Worm (Caenorhabditis elegans) whole organism, L1 larva: ENCODE data around the gene rcat-1.

ENCODE experiments used
- C04F5.9 ChIP-seq: sonication (generic microtip); optimal IDR thresholded peaks from 2 replicates; lab custom pipeline; 2016; ENCODE audit warnings: missing genetic modification characterization, missing compliant biosample characterization
- F16B12.6 ChIP-seq: fragments of 150-350 bp; optimal IDR thresholded peaks from 2 replicates; lab custom pipeline; 2014; ENCODE audit warnings: missing biosample characterization, missing genetic modification characterization
- alr-1 ChIP-seq: fragments of 200-800 bp; sonication (Bioruptor generic); optimal IDR thresholded peaks from 2 replicates; lab custom pipeline; 2018; ENCODE audit warnings: borderline replicate concordance, mild to moderate bottlenecking, missing genetic modification characterization, missing compliant biosample characterization
- ama-1 ChIP-seq: fragments of 150-350 bp; optimal IDR thresholded peaks from 2 replicates; lab custom pipeline; 2014
- blmp-1 ChIP-seq: fragments of 150-350 bp; optimal IDR thresholded peaks from 2 replicates; lab custom pipeline; 2014; ENCODE audit warnings: missing biosample characterization, missing genetic modification characterization
- ceh-88 ChIP-seq: fragments of 200-800 bp; sonication (Bioruptor generic); IDR thresholded peaks from 2 replicates; pipeline ENCODE4 v1.3.6; 2022; ENCODE audit warnings: missing genetic modification characterization, missing compliant biosample characterization
- efl-1 ChIP-seq, 4 experiments: fragments of 150-350 bp; optimal IDR thresholded peaks in 3 of 4; peaks in 1 of 4; 1 replicate in 1 of 4; 2 replicates in 3 of 4; lab custom pipeline; 2014; ENCODE audit warnings: missing biosample characterization in 2 of 4, missing genetic modification characterization in 2 of 4, missing genetic modification reagents in 2 of 4
- egl-13 ChIP-seq: sonication (generic microtip); optimal IDR thresholded peaks from 2 replicates; lab custom pipeline; 2016; ENCODE audit warnings: missing genotype, missing genetic modification reagents, missing genetic modification characterization, missing compliant biosample characterization
- egl-27 ChIP-seq, 2 experiments: fragments of 150-350 bp in 1 of 2; sonication (generic microtip); optimal IDR thresholded peaks; 3 replicates each; lab custom pipeline; 2017 to 2018; ENCODE audit warnings: missing biosample characterization in 2 of 2, missing genetic modification characterization in 2 of 2, missing genetic modification reagents in 2 of 2
- elt-2 ChIP-seq: sonication (generic microtip); optimal IDR thresholded peaks from 2 replicates; lab custom pipeline; 2016; ENCODE audit warnings: missing genetic modification characterization, mild to moderate bottlenecking, inconsistent platforms, missing compliant biosample characterization, missing genetic modification reagents
- fkh-10 ChIP-seq: sonication (generic microtip); optimal IDR thresholded peaks from 2 replicates; lab custom pipeline; 2017; ENCODE audit warnings: missing biosample characterization, missing genetic modification reagents, missing genetic modification characterization
- fkh-8 ChIP-seq: sonication (generic microtip); optimal IDR thresholded peaks from 2 replicates; lab custom pipeline; 2016; ENCODE audit warnings: mild to moderate bottlenecking, missing genetic modification characterization, missing compliant biosample characterization
- hlh-17 ChIP-seq: fragments of 200-800 bp; sonication (Bioruptor generic); optimal IDR thresholded peaks from 2 replicates; lab custom pipeline; 2018; ENCODE audit warnings: missing genetic modification characterization, mild to moderate bottlenecking, missing compliant biosample characterization, moderate library complexity, borderline replicate concordance
- hlh-4 ChIP-seq: sonication (generic microtip); optimal IDR thresholded peaks from 2 replicates; lab custom pipeline; 2016; ENCODE audit warnings: mild to moderate bottlenecking, missing genetic modification characterization, missing compliant biosample characterization
- lin-14 ChIP-seq: fragments of 200-800 bp; sonication (Bioruptor generic); optimal IDR thresholded peaks from 2 replicates; lab custom pipeline; 2018; ENCODE audit warnings: mild to moderate bottlenecking, missing genetic modification characterization, moderate library complexity, missing compliant biosample characterization
- lin-15B ChIP-seq: fragments of 150-350 bp; sonication (generic microtip); optimal IDR thresholded peaks from 3 replicates; lab custom pipeline; 2014; ENCODE audit warnings: missing biosample characterization, missing genetic modification characterization
- lin-39 ChIP-seq: fragments of 150-350 bp; optimal IDR thresholded peaks from 2 replicates; lab custom pipeline; 2014; ENCODE audit warnings: missing biosample characterization, missing genetic modification reagents, missing genetic modification characterization
- lir-3 ChIP-seq: sonication (generic microtip); optimal IDR thresholded peaks from 2 replicates; lab custom pipeline; 2016; ENCODE audit warnings: mild to moderate bottlenecking, missing genetic modification characterization, moderate library complexity, missing compliant biosample characterization; ENCODE audit not compliant: poor library complexity
- lsy-2 ChIP-seq, 2 experiments: fragments of 150-350 bp; optimal IDR thresholded peaks; 2 replicates each; lab custom pipeline; 2014; ENCODE audit warnings: missing biosample characterization in 2 of 2, missing genetic modification characterization in 2 of 2
- mep-1 ChIP-seq: fragments of 150-350 bp; optimal IDR thresholded peaks from 2 replicates; lab custom pipeline; 2014; ENCODE audit warnings: missing biosample characterization, missing genetic modification characterization
- nhr-237 ChIP-seq: fragments of 150-350 bp; optimal IDR thresholded peaks from 2 replicates; lab custom pipeline; 2014; ENCODE audit warnings: missing biosample characterization, missing genetic modification characterization
- nhr-28 ChIP-seq: fragments of 150-350 bp; optimal IDR thresholded peaks from 2 replicates; lab custom pipeline; 2014; ENCODE audit warnings: missing biosample characterization, missing genetic modification characterization
- nhr-47 ChIP-seq: sonication (generic microtip); optimal IDR thresholded peaks from 2 replicates; lab custom pipeline; 2016; ENCODE audit warnings: mild to moderate bottlenecking, missing genetic modification characterization, moderate library complexity, missing compliant biosample characterization
- nhr-71 ChIP-seq: sonication (generic microtip); optimal IDR thresholded peaks from 2 replicates; lab custom pipeline; 2016; ENCODE audit warnings: mild to moderate bottlenecking, missing genetic modification characterization, moderate library complexity, missing compliant biosample characterization
- nhr-84 ChIP-seq: sonication (generic microtip); optimal IDR thresholded peaks from 2 replicates; lab custom pipeline; 2017; ENCODE audit warnings: missing biosample characterization, missing genetic modification characterization
- nhr-85 ChIP-seq: sonication (generic microtip); peaks from one replicate; lab custom pipeline; 2016; ENCODE audit warnings: missing genetic modification characterization, inconsistent platforms, missing compliant biosample characterization
- nhr-90 ChIP-seq: sonication (generic microtip); optimal IDR thresholded peaks from 2 replicates; lab custom pipeline; 2016; ENCODE audit warnings: mild to moderate bottlenecking, missing genetic modification characterization, missing compliant biosample characterization; ENCODE audit not compliant: poor library complexity
- pqm-1 ChIP-seq: sonication (generic microtip); optimal IDR thresholded peaks from 3 replicates; lab custom pipeline; 2017; ENCODE audit warnings: missing biosample characterization, missing genetic modification characterization
- rnt-1 ChIP-seq: sonication (generic microtip); optimal IDR thresholded peaks from 2 replicates; lab custom pipeline; 2016; ENCODE audit warnings: mild to moderate bottlenecking, missing genetic modification characterization, moderate library complexity, missing compliant biosample characterization
- skn-1 ChIP-seq: fragments of 150-350 bp; optimal IDR thresholded peaks from 2 replicates; lab custom pipeline; 2014; ENCODE audit warnings: missing biosample characterization, missing genetic modification characterization
- swsn-7 ChIP-seq: sonication (generic microtip); optimal IDR thresholded peaks from 2 replicates; lab custom pipeline; 2016; ENCODE audit warnings: missing genetic modification characterization, missing compliant biosample characterization
- unc-130 ChIP-seq: fragments of 150-350 bp; optimal IDR thresholded peaks from 2 replicates; lab custom pipeline; 2017; ENCODE audit warnings: missing biosample characterization, missing genetic modification characterization, inconsistent platforms
- unc-62 ChIP-seq: fragments of 150-350 bp; optimal IDR thresholded peaks from 2 replicates; lab custom pipeline; 2014; ENCODE audit warnings: missing biosample characterization, missing genetic modification reagents, missing genetic modification characterization
- xbp-1 ChIP-seq: sonication (generic microtip); optimal IDR thresholded peaks from 2 replicates; lab custom pipeline; 2016; ENCODE audit warnings: missing genetic modification characterization, missing compliant biosample characterization

The rcat-1 gene

ce11 chrIV:291356-291755 lies 36.1 kb upstream of the rcat-1 start, which contains the start of gene T21D12.7:
TSS of gene T21D12.7 (minus strand) at chrIV:291456.
- TF ChIP-seq nhr-84 (tag; lab: Kevin White, UChicago): no peak
- TF ChIP-seq hlh-4 (tag; lab: Kevin White, UChicago): no peak
- no peak for TF ChIP-seq ama-1 (lab: Kevin White, UChicago)
- no peak for TF ChIP-seq C04F5.9 (tag; lab: Kevin White, UChicago)
- no peak for TF ChIP-seq lin-15B (tag; lab: Kevin White, UChicago)

ce11 chrIV:290387-290786 lies 35.2 kb upstream of the rcat-1 start:
- TF ChIP-seq F16B12.6 (tag; lab: Kevin White, UChicago) (no peak), egl-27 (tag; optimal IDR thresholded peaks at IDR 0.05; lab: Kevin White, UChicago) (no peak), efl-1 (optimal IDR thresholded peaks at IDR 0.05; lab: Kevin White, UChicago) (no peak), efl-1 (GFP tag; optimal IDR thresholded peaks at IDR 0.05 in 1 of 2; lab: Kevin White, UChicago) (peak in 1 of 2 experiments; percentile 71), pqm-1 (tag; lab: Kevin White, UChicago) (no peak), nhr-47 (tag; lab: Kevin White, UChicago) (no peak), nhr-90 (no peak), nhr-237 (tag; lab: Kevin White, UChicago) (no peak), ceh-88 (no peak), swsn-7 (tag; lab: Kevin White, UChicago) (no peak)

DNA sequence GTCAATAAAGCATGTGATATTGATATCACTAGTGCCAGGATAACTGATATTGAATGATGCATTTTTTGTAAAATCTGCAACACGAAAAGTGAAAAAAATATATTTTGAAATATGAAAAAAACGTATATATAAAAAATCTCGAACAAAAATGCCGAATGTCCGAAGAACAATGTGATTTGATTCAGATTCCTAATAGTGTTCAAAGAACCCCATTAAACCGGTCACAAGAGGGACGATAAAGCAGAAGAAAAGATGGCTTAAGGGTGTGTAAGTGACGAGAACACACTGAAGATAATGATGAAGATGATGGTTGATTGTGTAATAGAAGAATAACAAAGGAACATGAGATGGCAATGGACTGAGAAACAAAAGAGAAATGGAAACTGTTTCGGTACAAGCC lies 32.8 kb upstream of the rcat-1 start, which contains the start of gene T21D12.14:
Gene T21D12.14 (minus strand): TSS at position 101 of the 400 bp plus-strand sequence.
- TF ChIP-seq hlh-17 (GFP tag; lab: Kevin White, UChicago): no peak
- no peak for TF ChIP-seq xbp-1 (tag; lab: Kevin White, UChicago)
- peak; percentile 32 for TF ChIP-seq blmp-1 (tag; lab: Kevin White, UChicago)

- TF ChIP-seq lin-14 (GFP tag; lab: Kevin White, UChicago) (no peak), fkh-10 (GFP tag; lab: Kevin White, UChicago) (peak; percentile 2), unc-130 (no peak)
Measured at ce11 chrIV:283347-283746, 28.1 kb upstream of the rcat-1 start, which contains the start of gene best-19. TSS of gene best-19 (plus strand) at chrIV:283647.

- TF ChIP-seq nhr-85 (tag; lab: Kevin White, UChicago) (peak; percentile 17), skn-1 (tag; lab: Kevin White, UChicago) (no peak), mep-1 (tag; lab: Kevin White, UChicago) (peak; percentile 6), efl-1 (optimal IDR thresholded peaks at IDR 0.05; lab: Kevin White, UChicago) (no peak), efl-1 (GFP tag; optimal IDR thresholded peaks at IDR 0.05 in 1 of 2; lab: Kevin White, UChicago) (peak in 1 of 2 experiments; percentile 74), lir-3 (no peak), fkh-8 (tag; lab: Kevin White, UChicago) (no peak), lin-14 (GFP tag; lab: Kevin White, UChicago) (peak; percentile 28), rnt-1 (peak; percentile 6)
Measured at ce11 chrIV:282008-282407, 26.8 kb upstream of the rcat-1 start.

DNA sequence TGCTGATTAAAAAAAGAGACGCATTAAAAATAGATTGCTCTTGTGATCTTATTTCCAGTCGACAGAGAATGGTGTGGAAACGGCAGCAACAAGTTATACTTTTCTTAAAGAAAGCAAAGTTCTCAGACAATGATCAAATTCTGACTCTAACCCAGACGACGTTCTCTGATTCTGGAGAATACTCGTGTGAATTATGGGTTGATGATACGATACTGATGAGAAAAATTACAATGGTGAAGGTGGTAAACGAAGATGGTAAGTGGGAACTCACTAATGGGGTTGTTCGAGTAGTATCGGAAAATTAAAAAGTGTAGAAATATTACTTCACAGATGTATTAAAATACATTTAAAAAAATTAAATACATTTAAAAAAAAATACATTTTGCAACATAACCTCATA lies 23.1 kb upstream of the rcat-1 start:
- TF ChIP-seq xbp-1 (tag; lab: Kevin White, UChicago): no peak
- TF ChIP-seq efl-1 (optimal IDR thresholded peaks at IDR 0.05; lab: Kevin White, UChicago): no peak
- TF ChIP-seq efl-1 (GFP tag; optimal IDR thresholded peaks at IDR 0.05 in 1 of 2; lab: Kevin White, UChicago): peak in 1 of 2 experiments; percentile 68
- TF ChIP-seq hlh-4 (tag; lab: Kevin White, UChicago): no peak

DNA sequence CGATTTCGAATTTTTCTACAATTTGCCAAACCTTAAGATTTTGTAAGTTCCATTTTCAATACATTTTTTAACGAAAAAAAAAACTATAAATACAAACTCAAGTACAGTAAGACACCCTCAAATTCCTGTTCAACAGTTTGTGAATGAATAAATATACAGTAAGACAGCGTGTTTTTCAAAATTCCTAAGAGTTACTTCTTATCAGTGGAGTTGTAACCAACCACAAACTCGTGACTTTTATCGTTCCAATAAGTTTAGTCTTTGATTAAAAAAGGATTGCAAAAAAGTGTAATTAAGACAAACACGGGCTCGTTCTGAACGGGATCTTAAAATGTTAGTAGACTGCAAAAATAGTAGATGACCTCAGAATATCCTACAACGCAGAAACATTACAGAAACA lies 19.9 kb upstream of the rcat-1 start:
- TF ChIP-seq nhr-28: no peak
- TF ChIP-seq nhr-71 (tag; lab: Kevin White, UChicago): no peak
- TF ChIP-seq efl-1 (optimal IDR thresholded peaks at IDR 0.05; lab: Kevin White, UChicago): no peak
- TF ChIP-seq efl-1 (GFP tag; optimal IDR thresholded peaks at IDR 0.05 in 1 of 2; lab: Kevin White, UChicago): no peak
- TF ChIP-seq alr-1 (tag; lab: Kevin White, UChicago): no peak
- TF ChIP-seq unc-62 (GFP tag; lab: Kevin White, UChicago): no peak
- no peak for TF ChIP-seq F16B12.6 (tag; lab: Kevin White, UChicago)
- peak; percentile 65 for TF ChIP-seq elt-2 (tag; lab: Kevin White, UChicago)
- peak in 1 of 2 experiments; percentile 3 for TF ChIP-seq lsy-2 (tag; optimal IDR thresholded peaks at IDR 0.05; lab: Kevin White, UChicago)
- TF ChIP-seq lin-39 (tag; lab: Kevin White, UChicago): no peak
- TF ChIP-seq egl-13 (tag; lab: Kevin White, UChicago): no peak
